Fruit fly (Drosophila melanogaster) whole organism, embryonic: ENCODE results near the gene smal.

Experiments
- Antp ChIP-seq: fragments of 200-800 bp; sonication (Bioruptor generic); optimal IDR thresholded peaks from 3 replicates; lab custom pipeline; 2016; ENCODE audit warnings: missing biosample characterization, missing genetic modification characterization
- BEAF-32 ChIP-seq: fragments of 200-800 bp; sonication (Bioruptor generic); optimal IDR thresholded peaks from 3 replicates; lab custom pipeline; 2017; ENCODE audit warnings: missing biosample characterization, missing genetic modification characterization, mild to moderate bottlenecking, moderate library complexity, missing genetic modification reagents
- CG1024 ChIP-seq: fragments of 200-800 bp; sonication (Bioruptor generic); IDR thresholded peaks from 2 replicates; pipeline ENCODE4 v1.3.6; 2022; ENCODE audit warnings: missing biosample characterization, missing genetic modification characterization
- CG10267 ChIP-seq: fragments of 200-800 bp; sonication (Bioruptor generic); optimal IDR thresholded peaks from 2 replicates; lab custom pipeline; 2018; ENCODE audit warnings: missing biosample characterization, mild to moderate bottlenecking, missing genetic modification characterization, moderate library complexity
- CG11456 ChIP-seq: fragments of 200-800 bp; sonication (Bioruptor generic); IDR thresholded peaks from 3 replicates; pipeline ENCODE4 v1.3.6; 2022; ENCODE audit warnings: missing biosample characterization, missing genetic modification characterization
- CG15601 ChIP-seq: fragments of 200-800 bp; sonication (Bioruptor generic); optimal IDR thresholded peaks from 3 replicates; lab custom pipeline; 2019; ENCODE audit warnings: missing biosample characterization, mild to moderate bottlenecking, missing genetic modification characterization, moderate library complexity
- CG16813 ChIP-seq: fragments of 200-800 bp; sonication (Bioruptor generic); IDR thresholded peaks from 3 replicates; pipeline ENCODE4 v1.3.6; 2022; ENCODE audit warnings: missing biosample characterization, missing genetic modification characterization; ENCODE audit not compliant: partially characterized antibody
- CG2129 ChIP-seq: fragments of 200-800 bp; sonication (Bioruptor generic); IDR thresholded peaks from 2 replicates; pipeline ENCODE4 v1.3.6; 2022; ENCODE audit warnings: missing biosample characterization, missing genetic modification characterization; ENCODE audit not compliant: partially characterized antibody
- CG4617 ChIP-seq: fragments of 200-800 bp; sonication (Bioruptor generic); optimal IDR thresholded peaks from 3 replicates; lab custom pipeline; 2016; ENCODE audit warnings: missing biosample characterization, missing genetic modification characterization, borderline replicate concordance
- CG7271 ChIP-seq: fragments of 200-800 bp; sonication (Bioruptor generic); optimal IDR thresholded peaks from 2 replicates; lab custom pipeline; 2018; ENCODE audit warnings: missing biosample characterization, mild to moderate bottlenecking, missing genetic modification characterization, moderate library complexity
- CG7963 ChIP-seq: fragments of 200-800 bp; sonication (Bioruptor generic); IDR thresholded peaks from 3 replicates; pipeline ENCODE4 v1.3.6; 2022; ENCODE audit warnings: missing biosample characterization, missing genetic modification characterization; ENCODE audit not compliant: partially characterized antibody
- CG9215 ChIP-seq: fragments of 200-800 bp; sonication (Bioruptor generic); IDR thresholded peaks from 2 replicates; pipeline ENCODE4 v1.3.6; 2022; ENCODE audit warnings: missing biosample characterization, missing genetic modification characterization
- Chrac-16 ChIP-seq: fragments of 200-800 bp; sonication (Bioruptor generic); optimal IDR thresholded peaks from 3 replicates; lab custom pipeline; 2016; ENCODE audit warnings: missing biosample characterization, missing genetic modification characterization
- D19A ChIP-seq: fragments of 200-800 bp; optimal IDR thresholded peaks from 3 replicates; lab custom pipeline; 2019; ENCODE audit warnings: missing biosample characterization, mild to moderate bottlenecking, missing genetic modification characterization, moderate library complexity
- Drgx ChIP-seq: fragments of 200-800 bp; sonication (Bioruptor generic); IDR thresholded peaks from 2 replicates; pipeline ENCODE4 v1.3.6; 2022; ENCODE audit warnings: missing biosample characterization, missing genetic modification characterization
- E2f1 ChIP-seq: fragments of 200-800 bp; sonication (Bioruptor generic); IDR thresholded peaks from 2 replicates; pipeline ENCODE4 v1.3.6; 2022; ENCODE audit warnings: missing biosample characterization, missing genetic modification characterization
- Eip74EF ChIP-seq, 2 experiments: fragments of 200-800 bp in 1 of 2; fragments of >200 bp in 1 of 2; sonication (Bioruptor generic) in 1 of 2; optimal IDR thresholded peaks; 2 replicates each; lab custom pipeline; 2017 to 2019; ENCODE audit warnings: missing biosample characterization in 2 of 2, missing genetic modification characterization in 2 of 2, mild to moderate bottlenecking in 1 of 2, moderate library complexity in 1 of 2
- Gug ChIP-seq: fragments of 200-800 bp; sonication (Bioruptor generic); IDR thresholded peaks from 4 replicates; pipeline ENCODE4 v1.3.6; 2022; ENCODE audit warnings: missing biosample characterization, missing genetic modification characterization
- HLH54F ChIP-seq: fragments of 200-800 bp; sonication (Bioruptor generic); optimal IDR thresholded peaks from 3 replicates; lab custom pipeline; 2016; ENCODE audit warnings: missing biosample characterization, missing genetic modification characterization
- HmgD ChIP-seq: fragments of 200-800 bp; sonication (Bioruptor generic); optimal IDR thresholded peaks from 3 replicates; lab custom pipeline; 2016; ENCODE audit warnings: missing biosample characterization, missing genetic modification characterization
- Nf-YB ChIP-seq: fragments of 200-800 bp; sonication (Bioruptor generic); optimal IDR thresholded peaks from 3 replicates; lab custom pipeline; 2019; ENCODE audit warnings: missing biosample characterization, mild to moderate bottlenecking, missing genetic modification characterization, moderate library complexity
- Oaz ChIP-seq: fragments of 200-800 bp; sonication (Bioruptor generic); IDR thresholded peaks from 2 replicates; pipeline ENCODE4 v1.3.6; 2022; ENCODE audit warnings: missing biosample characterization, missing genetic modification characterization
- Sox102F ChIP-seq: fragments of 200-800 bp; sonication (Bioruptor generic); optimal IDR thresholded peaks from 2 replicates; lab custom pipeline; 2018; ENCODE audit warnings: missing biosample characterization, mild to moderate bottlenecking, missing genetic modification characterization, moderate library complexity
- abd-A ChIP-seq: fragments of 200-800 bp; sonication (Bioruptor generic); optimal IDR thresholded peaks from 3 replicates; lab custom pipeline; 2019; ENCODE audit warnings: missing biosample characterization, mild to moderate bottlenecking, missing genetic modification characterization, moderate library complexity
- amos ChIP-seq: fragments of 200-800 bp; sonication (Bioruptor generic); IDR thresholded peaks from 2 replicates; pipeline ENCODE4 v1.3.6; 2022; ENCODE audit warnings: missing biosample characterization, missing genetic modification characterization; ENCODE audit not compliant: partially characterized antibody
- ash1 ChIP-seq: fragments of 200-800 bp; sonication (Bioruptor generic); optimal IDR thresholded peaks from 2 replicates; lab custom pipeline; 2018; ENCODE audit warnings: missing biosample characterization, mild to moderate bottlenecking, missing genetic modification characterization
- caup ChIP-seq: fragments of 200-800 bp; sonication (Bioruptor generic); optimal IDR thresholded peaks from 3 replicates; lab custom pipeline; 2017; ENCODE audit warnings: missing biosample characterization, mild to moderate bottlenecking, missing genetic modification characterization, moderate library complexity; ENCODE audit not compliant: severe bottlenecking
- chif ChIP-seq, 2 experiments: fragments of 200-800 bp; sonication (Bioruptor generic); optimal IDR thresholded peaks; 3 replicates each; lab custom pipeline; 2016; ENCODE audit warnings: missing biosample characterization in 2 of 2, missing genetic modification characterization in 2 of 2
- chn ChIP-seq: fragments of 200-800 bp; sonication (Bioruptor generic); optimal IDR thresholded peaks from 2 replicates; lab custom pipeline; 2016; ENCODE audit warnings: missing biosample characterization, missing genetic modification characterization
- emc ChIP-seq: fragments of 200-800 bp; sonication (Bioruptor generic); optimal IDR thresholded peaks from 2 replicates; lab custom pipeline; 2016; ENCODE audit warnings: missing biosample characterization, missing genetic modification characterization
- exex ChIP-seq: fragments of 200-800 bp; sonication (Bioruptor generic); optimal IDR thresholded peaks from 4 replicates; lab custom pipeline; 2018; ENCODE audit warnings: missing biosample characterization, mild to moderate bottlenecking, missing genetic modification characterization, moderate library complexity
- her ChIP-seq: fragments of 200-800 bp; sonication (Bioruptor generic); optimal IDR thresholded peaks from 2 replicates; lab custom pipeline; 2016; ENCODE audit warnings: missing biosample characterization, missing genetic modification characterization
- knrl ChIP-seq: fragments of 200-800 bp; sonication (Bioruptor generic); IDR thresholded peaks from 3 replicates; pipeline ENCODE4 v1.3.6; 2022; ENCODE audit warnings: missing biosample characterization, missing genetic modification characterization; ENCODE audit not compliant: partially characterized antibody
- lov ChIP-seq, 2 experiments: fragments of 200-800 bp in 1 of 2; fragments of >200 bp in 1 of 2; sonication (Bioruptor generic) in 1 of 2; IDR thresholded peaks in 1 of 2; optimal IDR thresholded peaks in 1 of 2; 2 replicates in 1 of 2; 3 replicates in 1 of 2; pipeline versions ENCODE4 v1.3.6 to Lab custom; 2017 to 2022; ENCODE audit warnings: missing biosample characterization in 1 of 2, missing genetic modification characterization in 1 of 2
- nerfin-1 ChIP-seq: fragments of 200-800 bp; sonication (Bioruptor generic); optimal IDR thresholded peaks from 3 replicates; lab custom pipeline; 2019; ENCODE audit warnings: missing biosample characterization, mild to moderate bottlenecking, missing genetic modification characterization, moderate library complexity
- pb ChIP-seq: fragments of 200-800 bp; sonication (Bioruptor generic); optimal IDR thresholded peaks from 3 replicates; lab custom pipeline; 2016; ENCODE audit warnings: missing biosample characterization, missing genetic modification characterization
- pnt ChIP-seq: fragments of 200-800 bp; sonication (Bioruptor generic); optimal IDR thresholded peaks from 3 replicates; lab custom pipeline; 2016; ENCODE audit warnings: missing biosample characterization, missing genetic modification characterization
- repo ChIP-seq: fragments of 200-800 bp; sonication (Bioruptor generic); optimal IDR thresholded peaks from 2 replicates; lab custom pipeline; 2016; ENCODE audit warnings: missing biosample characterization, missing genetic modification characterization
- scrt ChIP-seq: fragments of 200-800 bp; sonication (Bioruptor generic); optimal IDR thresholded peaks from 2 replicates; lab custom pipeline; 2018; ENCODE audit warnings: missing biosample characterization, mild to moderate bottlenecking, missing genetic modification characterization, moderate library complexity
- sens ChIP-seq: fragments of 200-800 bp; sonication (Bioruptor generic); peaks from one replicate; lab custom pipeline; 2016; ENCODE audit warnings: missing biosample characterization, missing genetic modification characterization
- tio ChIP-seq: fragments of 200-800 bp; sonication (Bioruptor generic); optimal IDR thresholded peaks from 2 replicates; lab custom pipeline; 2017; ENCODE audit warnings: missing biosample characterization, missing genetic modification characterization, inconsistent platforms
- vnd ChIP-seq: fragments of 200-800 bp; sonication (Bioruptor generic); IDR thresholded peaks from 3 replicates; pipeline ENCODE4 v1.3.6; 2022; ENCODE audit warnings: missing biosample characterization, missing genetic modification characterization; ENCODE audit not compliant: partially characterized antibody
- wek ChIP-seq: fragments of 200-800 bp; sonication (Bioruptor generic); optimal IDR thresholded peaks from 3 replicates; lab custom pipeline; 2018; ENCODE audit warnings: missing biosample characterization, mild to moderate bottlenecking, missing genetic modification characterization, moderate library complexity
- zen ChIP-seq: fragments of 200-800 bp; sonication (Bioruptor generic); optimal IDR thresholded peaks from 3 replicates; lab custom pipeline; 2018; ENCODE audit warnings: missing biosample characterization, mild to moderate bottlenecking, missing genetic modification characterization, moderate library complexity
- zf30C ChIP-seq: fragments of 200-800 bp; sonication (Bioruptor generic); optimal IDR thresholded peaks from 3 replicates; lab custom pipeline; 2018; ENCODE audit warnings: missing biosample characterization, mild to moderate bottlenecking, missing genetic modification characterization
- zfh2 ChIP-seq: fragments of 200-800 bp; sonication (Bioruptor generic); optimal IDR thresholded peaks from 2 replicates; lab custom pipeline; 2016; ENCODE audit warnings: missing biosample characterization, missing genetic modification characterization

The smal gene

DNA sequence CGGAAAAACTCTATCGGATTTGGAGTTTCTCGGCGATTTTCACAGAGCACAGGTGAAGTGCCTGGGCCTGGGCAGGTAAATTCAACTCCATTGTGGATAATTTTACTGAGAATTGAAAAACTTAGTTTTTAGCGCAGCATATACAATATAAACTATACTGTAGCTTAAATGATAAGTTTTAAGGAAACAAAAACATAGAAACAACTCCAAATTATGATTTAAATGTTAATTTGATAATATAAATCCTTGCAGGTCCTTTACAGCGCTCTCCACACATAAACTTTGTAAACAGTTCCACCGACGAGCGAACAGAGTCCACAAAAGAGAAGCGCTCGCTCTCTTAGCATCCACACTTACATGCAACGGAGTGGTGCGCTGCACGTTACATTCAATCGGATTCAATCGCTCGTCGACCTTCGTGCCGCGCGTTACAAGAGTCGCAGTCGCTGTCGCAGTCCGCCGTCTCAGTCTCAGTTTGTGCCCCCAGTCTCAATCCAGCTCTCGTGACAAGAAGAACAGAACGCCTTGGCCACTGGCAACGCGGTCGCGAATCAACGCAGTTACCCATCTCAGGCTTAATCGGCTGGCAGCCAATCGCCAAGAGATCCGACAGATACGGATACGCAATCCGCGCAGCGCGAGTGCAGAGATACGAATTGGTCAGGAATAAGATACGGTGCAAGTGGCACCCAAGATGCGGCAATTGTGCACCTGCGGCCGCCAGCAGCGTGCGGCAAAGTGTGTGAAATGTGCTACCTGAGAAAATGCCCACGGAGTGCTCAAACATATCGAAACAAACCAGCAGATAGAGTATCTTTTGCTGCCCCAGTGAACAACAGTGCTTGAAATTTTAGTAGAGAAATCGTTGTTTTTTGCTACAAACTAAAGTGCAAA lies at the start of gene smal:
TSS of gene smal (plus strand) at position 394 of the 894 bp plus-strand sequence.
- TF ChIP-seq exex (no peak), wek (GFP tag; lab: Kevin White, UChicago) (peak; percentile 55), CG9215 (GFP tag; lab: Robert Waterston, UW) (no peak), tio (GFP tag; lab: Kevin White, UChicago) (no peak), nerfin-1 (tag; lab: Kevin White, UChicago) (peak; percentile 37), HLH54F (GFP tag; lab: Kevin White, UChicago) (no peak), Eip74EF (GFP tag; optimal IDR thresholded peaks at IDR 0.05; lab: Kevin White, UChicago) (no peak), vnd (GFP tag; lab: Robert Waterston, UW) (peak; percentile 33; the same call in 2 of the 3 replicates), CG2129 (GFP tag; lab: Robert Waterston, UW) (no peak), emc (GFP tag; lab: Kevin White, UChicago) (no peak), chif (GFP tag; optimal IDR thresholded peaks at IDR 0.05; lab: Kevin White, UChicago) (peak in 1 of 2 experiments; percentile 50), pb (GFP tag; lab: Kevin White, UChicago) (peak; percentile 38), zfh2 (GFP tag; lab: Kevin White, UChicago) (no peak), zen (tag; lab: Kevin White, UChicago) (no peak), CG7963 (peak; percentile 56), knrl (0 out of 3 replicates have a peak, but pooled peaks have one; percentile 30), Drgx (no peak), CG10267 (tag; lab: Kevin White, UChicago) (peak; percentile 11), Gug (GFP tag; lab: Robert Waterston, UW) (no peak), sens (peak; percentile 86), caup (GFP tag; lab: Kevin White, UChicago) (peak; percentile 33), Chrac-16 (GFP tag; lab: Kevin White, UChicago) (no peak), lov (optimal IDR thresholded peaks at IDR 0.05; lab: Kevin White, UChicago) (no peak), lov (GFP tag; IDR thresholded peaks at IDR 0.05; lab: Robert Waterston, UW) (peak; percentile 15; the same call in 1 of the 3 replicates), zf30C (GFP tag; lab: Kevin White, UChicago) (no peak), Nf-YB (GFP tag; lab: Kevin White, UChicago) (peak; percentile 33), CG15601 (tag; lab: Kevin White, UChicago) (peak; percentile 100), amos (GFP tag; lab: Robert Waterston, UW) (peak; percentile 47), Antp (GFP tag; lab: Kevin White, UChicago) (peak; percentile 4), CG16813 (GFP tag; lab: Robert Waterston, UW) (peak; percentile 29; the same call in 1 of the 3 replicates), her (peak; percentile 20), E2f1 (GFP tag; lab: Robert Waterston, UW) (peak; percentile 35; the same call in 1 of the 2 replicates), CG1024 (GFP tag; lab: Robert Waterston, UW) (no peak), ash1 (no peak), Oaz (no peak), BEAF-32 (GFP tag; lab: Kevin White, UChicago) (no peak), CG7271 (tag; lab: Kevin White, UChicago) (peak; percentile 30), D19A (peak; percentile 33), pnt (GFP tag; lab: Kevin White, UChicago) (no peak), CG11456 (0 out of 3 replicates have a peak, but pooled peaks have one; percentile 17), abd-A (tag; lab: Kevin White, UChicago) (peak; percentile 55), HmgD (GFP tag; lab: Kevin White, UChicago) (no peak), scrt (GFP tag; lab: Kevin White, UChicago) (peak; percentile 27), repo (peak; percentile 17), CG4617 (GFP tag; lab: Kevin White, UChicago) (no peak), chn (GFP tag; lab: Kevin White, UChicago) (peak; percentile 42), Sox102F (GFP tag; lab: Kevin White, UChicago) (no peak)
